Fruit fly (Drosophila melanogaster): Measurements from ENCODE around the gene Coprox.

Gene Coprox

DNA sequence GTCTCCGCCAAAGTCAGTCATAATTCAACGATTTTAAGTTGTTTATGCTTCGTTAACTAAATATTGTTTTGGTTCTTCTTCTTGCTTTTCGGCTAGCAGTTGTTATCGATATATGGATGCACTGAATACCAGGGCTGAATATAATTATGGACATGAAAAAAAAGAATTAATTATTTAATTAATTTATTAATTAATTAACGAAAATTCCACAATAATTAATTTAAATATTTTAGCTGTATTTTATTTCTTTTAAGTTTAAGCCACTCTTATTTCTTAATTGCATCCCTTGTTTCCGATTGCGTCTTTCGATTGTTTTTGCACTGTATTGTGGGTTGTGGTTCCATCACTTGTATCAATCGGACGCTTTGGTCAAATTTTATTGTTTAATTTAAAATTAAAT, 14.1 kb upstream of the Coprox start, which contains the start of the genes Gas41 and SA1 (continued):
- TF ChIP-seq CG15269 (tag; optimal IDR thresholded peaks at IDR 0.05) (no peak), kah (GFP tag; optimal IDR thresholded peaks at IDR 0.05) (peak; percentile 54), Fer2 (tag; optimal IDR thresholded peaks at IDR 0.05) (peak; percentile 90), slp2 (GFP tag; optimal IDR thresholded peaks at IDR 0.05) (no peak), yki (optimal IDR thresholded peaks at IDR 0.05) (no peak), gcm2 (GFP tag; optimal IDR thresholded peaks at IDR 0.05) (no peak), CG12219 (GFP tag; optimal IDR thresholded peaks at IDR 0.05) (peak; percentile 69), ind (GFP tag; optimal IDR thresholded peaks at IDR 0.05) (peak; percentile 92), CG8290 (GFP tag; optimal IDR thresholded peaks at IDR 0.05) (peak; percentile 80), CG8290 (tag; optimal IDR thresholded peaks at IDR 0.05) (no peak), CG8359 (GFP tag; optimal IDR thresholded peaks at IDR 0.05; ENCODE audit: borderline replicate concordance) (peak; percentile 18), sna (GFP tag; IDR thresholded peaks at IDR 0.05; ENCODE audit: partially characterized antibody) (peak; percentile 78), CG10366 (GFP tag; IDR thresholded peaks at IDR 0.05) (no peak), CG33213 (GFP tag; optimal IDR thresholded peaks at IDR 0.05) (peak; percentile 38), CG13123 (GFP tag; optimal IDR thresholded peaks at IDR 0.05) (peak; percentile 15), tap (tag; optimal IDR thresholded peaks at IDR 0.05) (no peak), CG1024 (GFP tag; IDR thresholded peaks at IDR 0.05) (no peak), CG1602 (GFP tag; optimal IDR thresholded peaks at IDR 0.05) (peak; percentile 92), Hsf (GFP tag; optimal IDR thresholded peaks at IDR 0.05) (no peak), zfh1 (GFP tag; IDR thresholded peaks at IDR 0.05) (no peak), CG11695 (GFP tag; IDR thresholded peaks at IDR 0.05) (peak; percentile 50; the same call in 2 of the 3 replicates), klu (GFP tag; IDR thresholded peaks at IDR 0.05) (no peak), run (tag; optimal IDR thresholded peaks at IDR 0.05) (peak; percentile 66), CG2712 (tag; optimal IDR thresholded peaks at IDR 0.05) (peak; percentile 96), Aef1 (GFP tag; IDR thresholded peaks at IDR 0.05) (no peak), inv (GFP tag; IDR thresholded peaks at IDR 0.05; ENCODE audit: partially characterized antibody) (peak; percentile 61; the same call in 1 of the 2 replicates), fd64A (GFP tag; optimal IDR thresholded peaks at IDR 0.05) (no peak), her (GFP tag; optimal IDR thresholded peaks at IDR 0.05) (no peak), CG9437 (GFP tag; optimal IDR thresholded peaks at IDR 0.05) (peak; percentile 78), croc (GFP tag; conservative IDR thresholded peaks at IDR 0.05) (peak; percentile 66), vfl (GFP tag; optimal IDR thresholded peaks at IDR 0.05) (peak; percentile 72), Dad (GFP tag; optimal IDR thresholded peaks at IDR 0.05) (no peak), otp (GFP tag; IDR thresholded peaks at IDR 0.05) (peak; percentile 56; the same call in 1 of the 3 replicates), CTCF (GFP tag; optimal IDR thresholded peaks at IDR 0.05) (peak; percentile 28), cad (GFP tag; optimal IDR thresholded peaks at IDR 0.05) (no peak), ken (GFP tag; IDR thresholded peaks at IDR 0.05) (no peak), ewg (GFP tag; optimal IDR thresholded peaks at IDR 0.05) (peak; percentile 33), CG13296 (GFP tag; optimal IDR thresholded peaks at IDR 0.05) (peak; percentile 88), HmgD (GFP tag; optimal IDR thresholded peaks at IDR 0.05) (no peak), caup (GFP tag; optimal IDR thresholded peaks at IDR 0.05; ENCODE audit: severe bottlenecking) (peak; percentile 11), Sry-β (GFP tag; optimal IDR thresholded peaks at IDR 0.05) (peak; percentile 9), eve (GFP tag; optimal IDR thresholded peaks at IDR 0.05) (no peak), Doc2 (GFP tag; IDR thresholded peaks at IDR 0.05) (no peak), Adf1 (GFP tag; IDR thresholded peaks at IDR 0.05) (peak; percentile 34), CG31388 (GFP tag; optimal IDR thresholded peaks at IDR 0.05) (no peak), al (GFP tag; IDR thresholded peaks at IDR 0.05) (no peak; the same call in 1 of the 2 replicates), Hmx (GFP tag; optimal IDR thresholded peaks at IDR 0.05) (no peak), grn (GFP tag; optimal IDR thresholded peaks at IDR 0.05) (no peak), dm (GFP tag; optimal IDR thresholded peaks at IDR 0.05) (peak; percentile 11), aop (GFP tag; IDR thresholded peaks at IDR 0.05) (no peak), CG2116 (GFP tag; optimal IDR thresholded peaks at IDR 0.05) (peak; percentile 92), CG10462 (GFP tag; optimal IDR thresholded peaks at IDR 0.05) (peak; percentile 66), Pdp1 (GFP tag; optimal IDR thresholded peaks at IDR 0.05) (peak in 1 of 2 experiments; percentile 56)
